Fruit fly (Drosophila melanogaster): ENCODE data around the gene PKD.

PKD gene

DNA sequence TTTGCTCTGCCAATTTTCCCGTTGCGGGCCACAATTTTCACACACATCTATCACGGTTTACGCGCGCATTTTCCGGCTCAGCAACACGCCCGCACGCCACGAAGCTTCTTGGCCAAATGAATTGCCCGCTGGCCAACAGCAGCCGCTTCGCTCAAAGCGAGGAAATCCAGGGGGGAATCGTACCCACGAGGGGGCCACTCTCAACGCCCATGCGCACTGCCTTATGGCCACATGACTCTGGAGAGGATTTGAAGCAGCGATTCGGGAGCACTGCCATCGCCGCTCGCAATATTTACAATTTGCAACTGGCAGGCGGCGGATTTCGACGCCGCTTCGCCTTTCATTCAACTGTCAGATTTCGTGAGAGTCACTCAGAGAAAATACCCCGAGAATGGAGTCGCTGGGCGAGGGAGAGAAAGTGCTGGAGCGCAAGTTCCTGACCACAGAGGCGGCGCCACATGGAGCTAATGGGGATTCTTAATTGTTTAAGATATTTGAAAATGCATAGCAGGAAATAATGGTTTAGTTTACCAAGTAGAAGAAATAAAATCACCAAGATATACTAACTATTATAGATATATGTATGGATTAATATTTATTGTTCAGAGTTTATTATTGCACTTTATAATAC, 46.5 kb upstream of the PKD start, which contains the start of gene CG15803 (continued):
- TF ChIP-seq CG18764 (GFP tag; optimal IDR thresholded peaks at IDR 0.05) (no peak), Dek (tag; optimal IDR thresholded peaks at IDR 0.05) (no peak), CG11723 (GFP tag; optimal IDR thresholded peaks at IDR 0.05) (no peak), CG10366 (GFP tag; IDR thresholded peaks at IDR 0.05) (no peak), CG2199 (GFP tag; IDR thresholded peaks at IDR 0.05) (no peak), CG6254 (GFP tag; optimal IDR thresholded peaks at IDR 0.05) (no peak), sob (GFP tag; IDR thresholded peaks at IDR 0.05) (no peak), sim (GFP tag; IDR thresholded peaks at IDR 0.05) (no peak), Oli (tag; optimal IDR thresholded peaks at IDR 0.05) (no peak), grau (tag; optimal IDR thresholded peaks at IDR 0.05) (peak; percentile 8), Gsc (GFP tag; IDR thresholded peaks at IDR 0.05) (no peak), BEAF-32 (GFP tag; optimal IDR thresholded peaks at IDR 0.05) (no peak), CG5180 (GFP tag; optimal IDR thresholded peaks at IDR 0.05) (no peak), CG31388 (GFP tag; optimal IDR thresholded peaks at IDR 0.05) (no peak), CG11560 (tag; IDR thresholded peaks at IDR 0.05) (no peak), yki (optimal IDR thresholded peaks at IDR 0.05) (no peak), jumu (GFP tag; optimal IDR thresholded peaks at IDR 0.05) (no peak), CG11504 (tag; optimal IDR thresholded peaks at IDR 0.05) (peak; percentile 18), CG14667 (GFP tag; IDR thresholded peaks at IDR 0.05) (no peak), z (GFP tag; IDR thresholded peaks at IDR 0.05) (peak; percentile 59; the same call in 1 of the 3 replicates), fd102C (GFP tag; optimal IDR thresholded peaks at IDR 0.05) (no peak), CkIIα-i1 (GFP tag; IDR thresholded peaks at IDR 0.05) (no peak), wdn (GFP tag; IDR thresholded peaks at IDR 0.05) (no peak), br (optimal IDR thresholded peaks at IDR 0.05) (no peak), Dad (GFP tag; optimal IDR thresholded peaks at IDR 0.05) (no peak), zen2 (GFP tag; IDR thresholded peaks at IDR 0.05; ENCODE audit: partially characterized antibody) (peak; percentile 41; the same call in 1 of the 3 replicates), da (GFP tag; optimal IDR thresholded peaks at IDR 0.05) (no peak), croc (GFP tag; conservative IDR thresholded peaks at IDR 0.05) (no peak), CG7745 (tag; optimal IDR thresholded peaks at IDR 0.05) (no peak), Ets65A (GFP tag) (peak; percentile 36), Awh (GFP tag; IDR thresholded peaks at IDR 0.05) (no peak), dpn (GFP tag; optimal IDR thresholded peaks at IDR 0.05) (no peak), unc-4 (GFP tag; IDR thresholded peaks at IDR 0.05; ENCODE audit: partially characterized antibody) (0 out of 2 replicates have a peak, but pooled peaks have one; percentile 15), run (tag; optimal IDR thresholded peaks at IDR 0.05) (no peak), kay (GFP tag; optimal IDR thresholded peaks at IDR 0.05) (no peak), Sry-δ (GFP tag; optimal IDR thresholded peaks at IDR 0.05) (no peak), CG2116 (GFP tag; optimal IDR thresholded peaks at IDR 0.05) (no peak), Hr78 (GFP tag; optimal IDR thresholded peaks at IDR 0.05) (no peak), CG6654 (GFP tag; optimal IDR thresholded peaks at IDR 0.05) (no peak), mam (GFP tag; optimal IDR thresholded peaks at IDR 0.05) (peak; percentile 18)

DNA sequence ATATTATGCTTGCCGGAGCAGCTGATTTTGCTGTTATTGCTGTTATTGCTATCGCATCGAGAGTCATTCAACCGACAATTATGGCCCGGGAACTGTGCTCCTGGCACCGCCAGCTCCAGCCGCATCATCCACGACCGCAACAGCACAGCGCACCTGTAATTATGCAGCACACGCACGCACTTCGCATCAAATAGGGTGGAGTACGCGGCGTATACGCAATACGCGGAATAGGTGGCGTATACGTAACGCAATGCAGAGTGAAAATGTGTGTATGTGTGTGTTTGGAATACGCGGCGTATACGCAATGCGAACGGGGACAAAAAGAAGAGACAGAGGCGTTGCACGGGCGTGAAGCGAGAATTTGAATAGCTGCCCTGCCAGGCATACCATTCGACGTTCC, 41.6 kb upstream of the PKD start:
- TF ChIP-seq CG7372 (GFP tag; IDR thresholded peaks at IDR 0.05) (peak; percentile 78), HHEX (GFP tag; optimal IDR thresholded peaks at IDR 0.05) (no peak), CG11093 (GFP tag; IDR thresholded peaks at IDR 0.05) (0 out of 3 replicates have a peak, but pooled peaks have one; percentile 27), Ets65A (GFP tag) (peak; percentile 60)
